Fruit fly (Drosophila melanogaster): ENCODE results near the gene Actn.
A peak's percentile ranks its signal among the peaks of the same experiment; 100 is the strongest.

Actn gene

dm6 chrX:2041981-2042847 lies at the start of gene Actn, which contains the start of gene usp:
Actn (minus strand) TSS chrX:2042311.
usp (minus strand) TSS chrX:2042311.
- TF ChIP-seq usp (GFP tag; optimal IDR thresholded peaks at IDR 0.05) (no peak), Dll (optimal IDR thresholded peaks at IDR 0.05) (peak; percentile 39), psq (optimal IDR thresholded peaks at IDR 0.05) (no peak), pan (optimal IDR thresholded peaks at IDR 0.05) (no peak), CG8478 (optimal IDR thresholded peaks at IDR 0.05) (no peak), EcR (GFP tag; optimal IDR thresholded peaks at IDR 0.05) (no peak)

- TF ChIP-seq Dll (optimal IDR thresholded peaks at IDR 0.05): no peak
- TF ChIP-seq CG8478 (optimal IDR thresholded peaks at IDR 0.05): no peak
- TF ChIP-seq usp (GFP tag; optimal IDR thresholded peaks at IDR 0.05): no peak
- no peak for TF ChIP-seq pan (optimal IDR thresholded peaks at IDR 0.05)
- no peak for TF ChIP-seq psq (optimal IDR thresholded peaks at IDR 0.05)
- TF ChIP-seq EcR (GFP tag; optimal IDR thresholded peaks at IDR 0.05): no peak
Observed at dm6 chrX:2089812-2090211, 47.7 kb upstream of the Actn start.

- no peak for TF ChIP-seq pan (optimal IDR thresholded peaks at IDR 0.05)
- no peak for TF ChIP-seq psq (optimal IDR thresholded peaks at IDR 0.05)
- TF ChIP-seq usp (GFP tag; optimal IDR thresholded peaks at IDR 0.05): no peak
- no peak for TF ChIP-seq Dll (optimal IDR thresholded peaks at IDR 0.05)
- TF ChIP-seq EcR (GFP tag; optimal IDR thresholded peaks at IDR 0.05): no peak
- no peak for TF ChIP-seq CG8478 (optimal IDR thresholded peaks at IDR 0.05)
Observed at dm6 chrX:2088798-2089197, 46.7 kb upstream of the Actn start.

dm6 chrX:2087501-2087900 lies 45.4 kb upstream of the Actn start:
- no peak for TF ChIP-seq psq (optimal IDR thresholded peaks at IDR 0.05)
- TF ChIP-seq EcR (GFP tag; optimal IDR thresholded peaks at IDR 0.05): no peak
- no peak for TF ChIP-seq pan (optimal IDR thresholded peaks at IDR 0.05)
- no peak for TF ChIP-seq CG8478 (optimal IDR thresholded peaks at IDR 0.05)
- TF ChIP-seq usp (GFP tag; optimal IDR thresholded peaks at IDR 0.05): no peak
- TF ChIP-seq Dll (optimal IDR thresholded peaks at IDR 0.05): no peak

dm6 chrX:2083678-2084162 lies 41.6 kb upstream of the Actn start:
- TF ChIP-seq CG8478 (optimal IDR thresholded peaks at IDR 0.05) (no peak), pan (optimal IDR thresholded peaks at IDR 0.05) (peak; percentile 96), usp (GFP tag; optimal IDR thresholded peaks at IDR 0.05) (no peak), Dll (optimal IDR thresholded peaks at IDR 0.05) (peak; percentile 76), EcR (GFP tag; optimal IDR thresholded peaks at IDR 0.05) (no peak)

dm6 chrX:2083109-2083508 lies 41.0 kb upstream of the Actn start:
- TF ChIP-seq psq (optimal IDR thresholded peaks at IDR 0.05) (no peak), CG8478 (optimal IDR thresholded peaks at IDR 0.05) (no peak)

- TF ChIP-seq usp (GFP tag; optimal IDR thresholded peaks at IDR 0.05): no peak
- no peak for TF ChIP-seq pan (optimal IDR thresholded peaks at IDR 0.05)
- TF ChIP-seq CG8478 (optimal IDR thresholded peaks at IDR 0.05): no peak
- TF ChIP-seq Dll (optimal IDR thresholded peaks at IDR 0.05): no peak
- TF ChIP-seq psq (optimal IDR thresholded peaks at IDR 0.05): no peak
- TF ChIP-seq EcR (GFP tag; optimal IDR thresholded peaks at IDR 0.05): no peak
Observed at dm6 chrX:2081848-2082365, 39.8 kb upstream of the Actn start.

dm6 chrX:2080367-2080927 lies 38.3 kb upstream of the Actn start, which contains the start of the genes CG16903 and Unc-76:
CG16903 (minus strand) TSS chrX:2080405.
Unc-76 (plus strand) TSS chrX:2080610.
- no peak for TF ChIP-seq usp (GFP tag; optimal IDR thresholded peaks at IDR 0.05)
- TF ChIP-seq Dll (optimal IDR thresholded peaks at IDR 0.05): no peak
- no peak for TF ChIP-seq EcR (GFP tag; optimal IDR thresholded peaks at IDR 0.05)
- no peak for TF ChIP-seq psq (optimal IDR thresholded peaks at IDR 0.05)
- no peak for TF ChIP-seq CG8478 (optimal IDR thresholded peaks at IDR 0.05)

dm6 chrX:2076412-2077357 lies 34.6 kb upstream of the Actn start, which contains the start of gene CG4025:
CG4025 (plus strand) TSS chrX:2076966.
- TF ChIP-seq usp (GFP tag; optimal IDR thresholded peaks at IDR 0.05) (no peak), EcR (GFP tag; optimal IDR thresholded peaks at IDR 0.05) (no peak), pan (optimal IDR thresholded peaks at IDR 0.05) (no peak)

dm6 chrX:2075846-2076377 lies 33.8 kb upstream of the Actn start, which contains the start of gene CG4045:
CG4045 (minus strand) TSS chrX:2075900.
- TF ChIP-seq EcR (GFP tag; optimal IDR thresholded peaks at IDR 0.05): no peak
- TF ChIP-seq Dll (optimal IDR thresholded peaks at IDR 0.05): no peak
- no peak for TF ChIP-seq pan (optimal IDR thresholded peaks at IDR 0.05)
- TF ChIP-seq CG8478 (optimal IDR thresholded peaks at IDR 0.05): no peak

- TF ChIP-seq usp (GFP tag; optimal IDR thresholded peaks at IDR 0.05) (no peak), EcR (GFP tag; optimal IDR thresholded peaks at IDR 0.05) (no peak), Dll (optimal IDR thresholded peaks at IDR 0.05) (no peak), pan (optimal IDR thresholded peaks at IDR 0.05) (no peak), CG8478 (optimal IDR thresholded peaks at IDR 0.05) (no peak), psq (optimal IDR thresholded peaks at IDR 0.05) (no peak)
Observed at dm6 chrX:2073325-2073724, 31.2 kb upstream of the Actn start, which contains the start of gene CG4199. CG4199 (minus strand) TSS chrX:2073483.

Data from whole organism.